Fruit fly (Drosophila melanogaster): ENCODE data around the gene CG7781.

Gene CG7781

dm6 chr2L:8274958-8275584, 50.1 kb downstream of the CG7781 start (continued):
- peak; percentile 85 for TF ChIP-seq Eip78C (GFP tag)
- peak; percentile 7 for TF ChIP-seq Ets21C (GFP tag; optimal IDR thresholded peaks at IDR 0.05)
- TF ChIP-seq CG15336 (GFP tag; IDR thresholded peaks at IDR 0.05) = peak; percentile 91
- peak; percentile 41 for TF ChIP-seq CG16779 (tag; optimal IDR thresholded peaks at IDR 0.05)
- TF ChIP-seq Ets96B (tag; optimal IDR thresholded peaks at IDR 0.05) = peak; percentile 79
- TF ChIP-seq CG8119 (GFP tag; IDR thresholded peaks at IDR 0.05) = peak; percentile 87
- TF ChIP-seq CG8632 (GFP tag; optimal IDR thresholded peaks at IDR 0.05) = peak; percentile 60
- TF ChIP-seq Eip75B (GFP tag; optimal IDR thresholded peaks at IDR 0.05) = peak; percentile 65
- peak; percentile 6 for TF ChIP-seq CG8319 (GFP tag; optimal IDR thresholded peaks at IDR 0.05)
- peak; percentile 74 for TF ChIP-seq CG34406 (GFP tag; optimal IDR thresholded peaks at IDR 0.05)
- TF ChIP-seq CG6163 (GFP tag; IDR thresholded peaks at IDR 0.05) = peak; percentile 81
- TF ChIP-seq CG11902 (GFP tag; optimal IDR thresholded peaks at IDR 0.05) = no peak
- TF ChIP-seq CG6808 (GFP tag; optimal IDR thresholded peaks at IDR 0.05) = peak; percentile 56
- peak; percentile 55 for TF ChIP-seq Hr39 (GFP tag; optimal IDR thresholded peaks at IDR 0.05)
- peak; percentile 70 for TF ChIP-seq esn (GFP tag; optimal IDR thresholded peaks at IDR 0.05)
- TF ChIP-seq pdm3 (GFP tag; optimal IDR thresholded peaks at IDR 0.05) = peak; percentile 69
- TF ChIP-seq eg (GFP tag; IDR thresholded peaks at IDR 0.05) = peak; percentile 87
- TF ChIP-seq CG11294 (GFP tag; IDR thresholded peaks at IDR 0.05) = 0 out of 2 replicates have a peak, but pooled peaks have one; percentile 34
- TF ChIP-seq Blimp-1 (GFP tag; optimal IDR thresholded peaks at IDR 0.05) = no peak
- TF ChIP-seq OdsH (GFP tag; optimal IDR thresholded peaks at IDR 0.05) = peak; percentile 67
- peak; percentile 58 for TF ChIP-seq Lpt (GFP tag; optimal IDR thresholded peaks at IDR 0.05)
- TF ChIP-seq Hr4 (GFP tag; optimal IDR thresholded peaks at IDR 0.05) = peak; percentile 86
- TF ChIP-seq fd85E (GFP tag; optimal IDR thresholded peaks at IDR 0.05) = no peak
- peak; percentile 58 for TF ChIP-seq CG3919 (GFP tag; optimal IDR thresholded peaks at IDR 0.05)
- peak; percentile 76 for TF ChIP-seq achi (GFP tag; optimal IDR thresholded peaks at IDR 0.05)
- peak; percentile 13 for TF ChIP-seq vri (GFP tag; optimal IDR thresholded peaks at IDR 0.05)
- TF ChIP-seq CG31627 (GFP tag; optimal IDR thresholded peaks at IDR 0.05) = peak; percentile 42
- TF ChIP-seq CG7368 (GFP tag; optimal IDR thresholded peaks at IDR 0.05) = peak; percentile 42
- peak; percentile 61 for TF ChIP-seq lz (GFP tag; optimal IDR thresholded peaks at IDR 0.05)
- TF ChIP-seq CG32006 (GFP tag; optimal IDR thresholded peaks at IDR 0.05) = peak; percentile 81
- peak; percentile 50 for TF ChIP-seq CG11762 (GFP tag; optimal IDR thresholded peaks at IDR 0.05; ENCODE audit: insufficient read depth)
- TF ChIP-seq fkh (GFP tag; optimal IDR thresholded peaks at IDR 0.05) = peak; percentile 75
- peak; percentile 0 for TF ChIP-seq cyc (GFP tag; optimal IDR thresholded peaks at IDR 0.05)
- TF ChIP-seq salr (GFP tag; optimal IDR thresholded peaks at IDR 0.05) = peak; percentile 10 to 64
- TF ChIP-seq CG10631 (GFP tag; optimal IDR thresholded peaks at IDR 0.05) = peak; percentile 63
- peak; percentile 23 to 53 for TF ChIP-seq ss (GFP tag; optimal IDR thresholded peaks at IDR 0.05)
- TF ChIP-seq spab (GFP tag; optimal IDR thresholded peaks at IDR 0.05) = peak; percentile 53
- TF ChIP-seq dac (GFP tag; optimal IDR thresholded peaks at IDR 0.05) = peak; percentile 36
- TF ChIP-seq acj6 (GFP tag; optimal IDR thresholded peaks at IDR 0.05) = peak; percentile 70

- TF ChIP-seq Eip75B (GFP tag; optimal IDR thresholded peaks at IDR 0.05) (peak; percentile 5), CG6854 (GFP tag; optimal IDR thresholded peaks at IDR 0.05) (peak; percentile 70), cyc (GFP tag; optimal IDR thresholded peaks at IDR 0.05) (no peak), Sox102F (GFP tag; optimal IDR thresholded peaks at IDR 0.05) (no peak), CG8632 (GFP tag; optimal IDR thresholded peaks at IDR 0.05) (no peak), CG7368 (GFP tag; optimal IDR thresholded peaks at IDR 0.05) (no peak), dac (GFP tag; optimal IDR thresholded peaks at IDR 0.05) (no peak), spab (GFP tag; optimal IDR thresholded peaks at IDR 0.05) (no peak), CG11762 (GFP tag; optimal IDR thresholded peaks at IDR 0.05; ENCODE audit: insufficient read depth) (no peak), fd59A (GFP tag; optimal IDR thresholded peaks at IDR 0.05) (no peak), Met (GFP tag; optimal IDR thresholded peaks at IDR 0.05) (no peak), CG10631 (GFP tag; optimal IDR thresholded peaks at IDR 0.05) (no peak), Eip93F (GFP tag; optimal IDR thresholded peaks at IDR 0.05) (no peak), CG31627 (GFP tag; optimal IDR thresholded peaks at IDR 0.05) (no peak), Blimp-1 (GFP tag; optimal IDR thresholded peaks at IDR 0.05) (peak; percentile 87), Hr4 (GFP tag; optimal IDR thresholded peaks at IDR 0.05) (no peak), CG6808 (GFP tag; optimal IDR thresholded peaks at IDR 0.05) (no peak), Smox (GFP tag; optimal IDR thresholded peaks at IDR 0.05) (no peak), CG8319 (GFP tag; optimal IDR thresholded peaks at IDR 0.05) (no peak), CG6276 (GFP tag; optimal IDR thresholded peaks at IDR 0.05) (no peak), Sox15 (GFP tag; optimal IDR thresholded peaks at IDR 0.05) (no peak), topi (GFP tag; optimal IDR thresholded peaks at IDR 0.05) (no peak), svp (GFP tag) (peak; percentile 69), Ets21C (GFP tag; optimal IDR thresholded peaks at IDR 0.05) (no peak), CG6163 (GFP tag; IDR thresholded peaks at IDR 0.05) (no peak), lz (GFP tag; optimal IDR thresholded peaks at IDR 0.05) (no peak), esn (GFP tag; optimal IDR thresholded peaks at IDR 0.05) (no peak)
Observed at dm6 chr2L:8274127-8274526, 51.1 kb downstream of the CG7781 start.

Measured in whole organism, prepupa.